Worm (Caenorhabditis elegans) whole organism, L4 larva: Measurements from ENCODE around the gene F23F12.13.

ENCODE experiments used
- ZK546.5 ChIP-seq, 2 experiments: sonication (generic microtip); optimal IDR thresholded peaks; 2 replicates each; lab custom pipeline; 2017; ENCODE audit warnings: missing biosample characterization in 2 of 2, missing genetic modification characterization in 2 of 2
- aly-2 ChIP-seq: sonication (generic microtip); optimal IDR thresholded peaks from 2 replicates; lab custom pipeline; 2018; ENCODE audit warnings: missing biosample characterization, missing genetic modification characterization
- ama-1 ChIP-seq: fragments of 150-350 bp; optimal IDR thresholded peaks from 2 replicates; lab custom pipeline; 2014; ENCODE audit warnings: inconsistent platforms, mixed read lengths
- gei-8 ChIP-seq: fragments of 200-800 bp; sonication (Bioruptor generic); optimal IDR thresholded peaks from 2 replicates; lab custom pipeline; 2018; ENCODE audit warnings: mild to moderate bottlenecking, missing genetic modification characterization, missing compliant biosample characterization
- jun-1 ChIP-seq: fragments of 150-350 bp; optimal IDR thresholded peaks from 2 replicates; lab custom pipeline; 2014; ENCODE audit warnings: missing biosample characterization, missing genetic modification reagents, missing genetic modification characterization
- lin-39 ChIP-seq: fragments of 150-350 bp; optimal IDR thresholded peaks from 2 replicates; lab custom pipeline; 2014; ENCODE audit warnings: missing biosample characterization, missing genetic modification reagents, missing genetic modification characterization
- mxl-3 ChIP-seq: fragments of 200-800 bp; sonication (Bioruptor generic); optimal IDR thresholded peaks from 2 replicates; lab custom pipeline; 2018; ENCODE audit warnings: mild to moderate bottlenecking, missing genetic modification characterization, missing compliant biosample characterization
- nhr-111 ChIP-seq: fragments of 200-800 bp; sonication (Bioruptor generic); optimal IDR thresholded peaks from 2 replicates; lab custom pipeline; 2018; ENCODE audit warnings: mild to moderate bottlenecking, missing genetic modification characterization, missing compliant biosample characterization
- nhr-77 ChIP-seq: fragments of 150-350 bp; optimal IDR thresholded peaks from 2 replicates; lab custom pipeline; 2014; ENCODE audit warnings: missing biosample characterization, missing genetic modification characterization
- unc-130 ChIP-seq: sonication (generic microtip); optimal IDR thresholded peaks from 2 replicates; lab custom pipeline; 2016; ENCODE audit warnings: missing genetic modification reagents, missing genetic modification characterization, missing compliant biosample characterization
- ztf-11 ChIP-seq: fragments of 150-350 bp; optimal IDR thresholded peaks from 2 replicates; lab custom pipeline; 2014; ENCODE audit warnings: missing biosample characterization, missing genetic modification characterization

- TF ChIP-seq ztf-11 (no peak), nhr-77 (tag; lab: Kevin White, UChicago) (peak; percentile 44), lin-39 (no peak), ama-1 (lab: Kevin White, UChicago) (peak; percentile 7), aly-2 (no peak), nhr-111 (GFP tag; lab: Kevin White, UChicago) (no peak), mxl-3 (GFP tag; lab: Kevin White, UChicago) (peak; percentile 89), ZK546.5 (tag; optimal IDR thresholded peaks at IDR 0.05; lab: Kevin White, UChicago) (no peak), jun-1 (tag; lab: Kevin White, UChicago) (peak; percentile 36), unc-130 (GFP tag; lab: Kevin White, UChicago) (no peak), gei-8 (no peak)
Observed at ce11 chrIII:6447521-6447920, 48.0 kb upstream of the F23F12.13 start.
